Fruit fly (Drosophila melanogaster) whole organism, embryonic: ENCODE data around the gene MRG15.

Experiments
- CG10147 ChIP-seq: fragments of 200-800 bp; sonication (Bioruptor generic); optimal IDR thresholded peaks from 2 replicates; lab custom pipeline; 2019; ENCODE audit warnings: missing biosample characterization, mild to moderate bottlenecking, missing genetic modification characterization, moderate library complexity
- CG10366 ChIP-seq: fragments of 200-800 bp; sonication (Bioruptor generic); IDR thresholded peaks from 2 replicates; pipeline ENCODE4 v1.3.6; 2022; ENCODE audit warnings: missing biosample characterization, missing genetic modification characterization
- CG11093 ChIP-seq: fragments of 200-800 bp; sonication (Bioruptor generic); IDR thresholded peaks from 3 replicates; pipeline ENCODE4 v1.3.6; 2022; ENCODE audit warnings: missing biosample characterization, missing genetic modification characterization
- CG12236 ChIP-seq: fragments of 200-800 bp; sonication (Bioruptor generic); optimal IDR thresholded peaks from 2 replicates; lab custom pipeline; 2016; ENCODE audit warnings: missing biosample characterization, missing genetic modification characterization
- CG13624 ChIP-seq: fragments of 200-800 bp; sonication (Bioruptor generic); optimal IDR thresholded peaks from 2 replicates; lab custom pipeline; 2016; ENCODE audit warnings: missing biosample characterization, missing genetic modification characterization
- CG14667 ChIP-seq: fragments of 200-800 bp; sonication (Bioruptor generic); IDR thresholded peaks from 2 replicates; pipeline ENCODE4 v1.3.6; 2022; ENCODE audit warnings: missing biosample characterization, missing genetic modification characterization
- CG15073 ChIP-seq: fragments of 200-800 bp; sonication (Bioruptor generic); optimal IDR thresholded peaks from 2 replicates; lab custom pipeline; 2016; ENCODE audit warnings: missing biosample characterization, missing genetic modification characterization
- CG1529 ChIP-seq: fragments of 200-800 bp; sonication (Bioruptor generic); optimal IDR thresholded peaks from 3 replicates; lab custom pipeline; 2018; ENCODE audit warnings: missing biosample characterization, missing genetic modification characterization
- CG16813 ChIP-seq: fragments of 200-800 bp; sonication (Bioruptor generic); IDR thresholded peaks from 3 replicates; pipeline ENCODE4 v1.3.6; 2022; ENCODE audit warnings: missing biosample characterization, missing genetic modification characterization; ENCODE audit not compliant: partially characterized antibody
- CG2199 ChIP-seq: fragments of 200-800 bp; sonication (Bioruptor generic); IDR thresholded peaks from 3 replicates; pipeline ENCODE4 v1.3.6; 2022; ENCODE audit warnings: missing biosample characterization, missing genetic modification characterization
- CG31365 ChIP-seq: fragments of 200-800 bp; sonication (Bioruptor generic); optimal IDR thresholded peaks from 2 replicates; lab custom pipeline; 2018; ENCODE audit warnings: missing biosample characterization, mild to moderate bottlenecking, missing genetic modification characterization
- CG31441 ChIP-seq: fragments of 200-800 bp; sonication (Bioruptor generic); IDR thresholded peaks from 2 replicates; pipeline ENCODE4 v1.3.6; 2022; ENCODE audit warnings: missing biosample characterization, missing genetic modification characterization
- CG3163 ChIP-seq: fragments of 200-800 bp; sonication (Bioruptor generic); optimal IDR thresholded peaks from 3 replicates; lab custom pipeline; 2016; ENCODE audit warnings: missing biosample characterization, missing genetic modification characterization
- CG33557 ChIP-seq: fragments of 200-800 bp; sonication (Bioruptor generic); optimal IDR thresholded peaks from 2 replicates; lab custom pipeline; 2019; ENCODE audit warnings: missing biosample characterization, mild to moderate bottlenecking, missing genetic modification characterization, moderate library complexity
- CG34224 ChIP-seq: fragments of 200-800 bp; sonication (Bioruptor generic); IDR thresholded peaks from 3 replicates; pipeline ENCODE4 v1.3.6; 2022; ENCODE audit warnings: missing biosample characterization, missing genetic modification characterization; ENCODE audit not compliant: partially characterized antibody
- CG3847 ChIP-seq: fragments of 200-800 bp; sonication (Bioruptor generic); IDR thresholded peaks from 2 replicates; pipeline ENCODE4 v1.3.6; 2022; ENCODE audit warnings: missing biosample characterization, missing genetic modification characterization
- CG4854 ChIP-seq: fragments of 200-800 bp; sonication (Bioruptor generic); optimal IDR thresholded peaks from 2 replicates; lab custom pipeline; 2016; ENCODE audit warnings: missing biosample characterization, missing genetic modification characterization, inconsistent platforms
- CG8089 ChIP-seq: fragments of 200-800 bp; sonication (Bioruptor generic); optimal IDR thresholded peaks from 3 replicates; lab custom pipeline; 2016; ENCODE audit warnings: missing biosample characterization, missing genetic modification characterization
- CG8388 ChIP-seq: fragments of 200-800 bp; sonication (Bioruptor generic); optimal IDR thresholded peaks from 2 replicates; lab custom pipeline; 2019; ENCODE audit warnings: missing biosample characterization, mild to moderate bottlenecking, missing genetic modification characterization, moderate library complexity
- CG8924 ChIP-seq: fragments of 200-800 bp; optimal IDR thresholded peaks from 3 replicates; lab custom pipeline; 2019; ENCODE audit warnings: missing biosample characterization, mild to moderate bottlenecking, missing genetic modification characterization, moderate library complexity
- CrebB ChIP-seq: fragments of 200-800 bp; sonication (Bioruptor generic); optimal IDR thresholded peaks from 3 replicates; lab custom pipeline; 2018; ENCODE audit warnings: missing biosample characterization, mild to moderate bottlenecking, missing genetic modification characterization
- Doc2 ChIP-seq: fragments of 200-800 bp; sonication (Bioruptor generic); IDR thresholded peaks from 2 replicates; pipeline ENCODE4 v1.3.6; 2022; ENCODE audit warnings: missing biosample characterization, missing genetic modification characterization
- Gug ChIP-seq: fragments of 200-800 bp; sonication (Bioruptor generic); IDR thresholded peaks from 4 replicates; pipeline ENCODE4 v1.3.6; 2022; ENCODE audit warnings: missing biosample characterization, missing genetic modification characterization
- HHEX ChIP-seq: fragments of 200-800 bp; sonication (Bioruptor generic); optimal IDR thresholded peaks from 3 replicates; lab custom pipeline; 2017; ENCODE audit warnings: missing biosample characterization, mild to moderate bottlenecking, missing genetic modification characterization, missing genetic modification reagents
- HLH54F ChIP-seq: fragments of 200-800 bp; sonication (Bioruptor generic); optimal IDR thresholded peaks from 3 replicates; lab custom pipeline; 2016; ENCODE audit warnings: missing biosample characterization, missing genetic modification characterization
- Max ChIP-seq: fragments of 200-800 bp; sonication (Bioruptor generic); optimal IDR thresholded peaks from 2 replicates; lab custom pipeline; 2016; ENCODE audit warnings: missing biosample characterization, mild to moderate bottlenecking, missing genetic modification characterization
- Oaz ChIP-seq: fragments of 200-800 bp; sonication (Bioruptor generic); IDR thresholded peaks from 2 replicates; pipeline ENCODE4 v1.3.6; 2022; ENCODE audit warnings: missing biosample characterization, missing genetic modification characterization
- Sox100B ChIP-seq: fragments of 200-800 bp; sonication (Bioruptor generic); optimal IDR thresholded peaks from 3 replicates; lab custom pipeline; 2018; ENCODE audit warnings: missing biosample characterization, mild to moderate bottlenecking, missing genetic modification characterization
- Spps ChIP-seq: fragments of 200-800 bp; sonication (Bioruptor generic); optimal IDR thresholded peaks from 2 replicates; lab custom pipeline; 2018; ENCODE audit warnings: missing biosample characterization, mild to moderate bottlenecking, missing genetic modification characterization
- cad ChIP-seq: fragments of >200 bp; optimal IDR thresholded peaks from 2 replicates; lab custom pipeline; 2017; ENCODE audit warnings: missing biosample characterization, missing genetic modification characterization
- chif ChIP-seq, 2 experiments: fragments of 200-800 bp; sonication (Bioruptor generic); optimal IDR thresholded peaks; 3 replicates each; lab custom pipeline; 2016; ENCODE audit warnings: missing biosample characterization in 2 of 2, missing genetic modification characterization in 2 of 2
- chn ChIP-seq: fragments of 200-800 bp; sonication (Bioruptor generic); optimal IDR thresholded peaks from 2 replicates; lab custom pipeline; 2016; ENCODE audit warnings: missing biosample characterization, missing genetic modification characterization
- ci ChIP-seq: fragments of 200-800 bp; sonication (Bioruptor generic); IDR thresholded peaks from 3 replicates; pipeline ENCODE4 v1.3.6; 2022; ENCODE audit warnings: missing biosample characterization, missing genetic modification characterization
- corto ChIP-seq: fragments of 200-800 bp; sonication (Bioruptor generic); optimal IDR thresholded peaks from 2 replicates; lab custom pipeline; 2016; ENCODE audit warnings: missing biosample characterization, mild to moderate bottlenecking, missing genetic modification characterization, moderate library complexity
- dmrt99B ChIP-seq: fragments of 200-800 bp; sonication (Bioruptor generic); optimal IDR thresholded peaks from 2 replicates; lab custom pipeline; 2018; ENCODE audit warnings: missing biosample characterization, mild to moderate bottlenecking, missing genetic modification characterization, moderate library complexity
- dysf ChIP-seq: fragments of 200-800 bp; sonication (Bioruptor generic); IDR thresholded peaks from 3 replicates; pipeline ENCODE4 v1.3.6; 2022; ENCODE audit warnings: missing biosample characterization, missing genetic modification characterization
- exex ChIP-seq: fragments of 200-800 bp; sonication (Bioruptor generic); optimal IDR thresholded peaks from 4 replicates; lab custom pipeline; 2018; ENCODE audit warnings: missing biosample characterization, mild to moderate bottlenecking, missing genetic modification characterization, moderate library complexity
- fd3F ChIP-seq: fragments of 200-800 bp; sonication (Bioruptor generic); optimal IDR thresholded peaks from 2 replicates; lab custom pipeline; 2018; ENCODE audit warnings: missing biosample characterization, mild to moderate bottlenecking, missing genetic modification characterization, moderate library complexity
- gce ChIP-seq: fragments of 200-800 bp; sonication (Bioruptor generic); IDR thresholded peaks from 3 replicates; pipeline ENCODE4 v1.3.6; 2022; ENCODE audit warnings: missing biosample characterization, missing genetic modification characterization
- lab ChIP-seq: fragments of 200-800 bp; sonication (Bioruptor generic); optimal IDR thresholded peaks from 3 replicates; lab custom pipeline; 2017; ENCODE audit warnings: missing biosample characterization, missing genetic modification characterization, mild to moderate bottlenecking, moderate library complexity, missing genetic modification reagents
- lov ChIP-seq, 2 experiments: fragments of 200-800 bp in 1 of 2; fragments of >200 bp in 1 of 2; sonication (Bioruptor generic) in 1 of 2; IDR thresholded peaks in 1 of 2; optimal IDR thresholded peaks in 1 of 2; 2 replicates in 1 of 2; 3 replicates in 1 of 2; pipeline versions ENCODE4 v1.3.6 to Lab custom; 2017 to 2022; ENCODE audit warnings: missing biosample characterization in 1 of 2, missing genetic modification characterization in 1 of 2
- nmo ChIP-seq: fragments of 200-800 bp; sonication (Bioruptor generic); optimal IDR thresholded peaks from 2 replicates; lab custom pipeline; 2018; ENCODE audit warnings: missing biosample characterization, mild to moderate bottlenecking, missing genetic modification characterization, moderate library complexity
- pzg ChIP-seq: fragments of 200-800 bp; sonication (Bioruptor generic); optimal IDR thresholded peaks from 3 replicates; lab custom pipeline; 2018; ENCODE audit warnings: missing biosample characterization, mild to moderate bottlenecking, missing genetic modification characterization, moderate library complexity
- shn ChIP-seq: fragments of 200-800 bp; sonication (Bioruptor generic); optimal IDR thresholded peaks from 3 replicates; lab custom pipeline; 2016; ENCODE audit warnings: missing biosample characterization, missing genetic modification characterization
- tgo ChIP-seq: fragments of 200-800 bp; sonication (Bioruptor generic); IDR thresholded peaks from 3 replicates; pipeline ENCODE4 v1.3.6; 2022; ENCODE audit warnings: missing biosample characterization, missing genetic modification characterization
- tna ChIP-seq: fragments of 200-800 bp; sonication (Bioruptor generic); IDR thresholded peaks from 2 replicates; pipeline ENCODE4 v1.3.6; 2022; ENCODE audit warnings: missing biosample characterization, missing genetic modification characterization; ENCODE audit not compliant: partially characterized antibody
- twi ChIP-seq: fragments of 200-800 bp; optimal IDR thresholded peaks from 2 replicates; lab custom pipeline; 2019; ENCODE audit warnings: missing biosample characterization, mild to moderate bottlenecking, missing genetic modification characterization, moderate library complexity
- tx ChIP-seq: fragments of 200-800 bp; sonication (Bioruptor generic); optimal IDR thresholded peaks from 2 replicates; lab custom pipeline; 2016; ENCODE audit warnings: missing biosample characterization, missing genetic modification characterization
- z ChIP-seq: fragments of 200-800 bp; sonication (Bioruptor generic); IDR thresholded peaks from 3 replicates; pipeline ENCODE4 v1.3.6; 2022; ENCODE audit warnings: missing biosample characterization, missing genetic modification characterization

MRG15 gene

dm6 chr3R:15280619-15281334 is 2.9 kb upstream of the MRG15 start (continued):
- no peak for TF ChIP-seq CrebB (tag; lab: Kevin White, UChicago)
- no peak for TF ChIP-seq CG2199 (GFP tag; lab: Robert Waterston, UW)
- TF ChIP-seq CG8924 (tag; lab: Kevin White, UChicago) = peak; percentile 83
- no peak for TF ChIP-seq shn (GFP tag; lab: Kevin White, UChicago)
- peak; percentile 35; the same call in 1 of the 2 replicates for TF ChIP-seq CG14667 (GFP tag; lab: Robert Waterston, UW)
- TF ChIP-seq cad (GFP tag; lab: Kevin White, UChicago) = no peak
- TF ChIP-seq CG3163 (GFP tag; lab: Kevin White, UChicago) = no peak
- no peak; the same call in none of the 3 replicates for TF ChIP-seq dysf (GFP tag; lab: Robert Waterston, UW)
- TF ChIP-seq tna = no peak
- peak; percentile 60 for TF ChIP-seq Max (GFP tag; lab: Kevin White, UChicago)
- TF ChIP-seq chif (GFP tag; optimal IDR thresholded peaks at IDR 0.05; lab: Kevin White, UChicago) = peak in 1 of 2 experiments; percentile 47
- no peak for TF ChIP-seq CG31365 (tag; lab: Kevin White, UChicago)
- peak; percentile 69 for TF ChIP-seq twi (tag; lab: Kevin White, UChicago)
- TF ChIP-seq CG4854 = no peak
- TF ChIP-seq CG11093 (GFP tag; lab: Robert Waterston, UW) = no peak
- TF ChIP-seq HLH54F = no peak
- TF ChIP-seq CG8089 (GFP tag; lab: Kevin White, UChicago) = no peak
- TF ChIP-seq chn (GFP tag; lab: Kevin White, UChicago) = peak; percentile 5
- peak; percentile 90 for TF ChIP-seq nmo
- peak; percentile 50; the same call in 1 of the 4 replicates for TF ChIP-seq Gug (GFP tag; lab: Robert Waterston, UW)
- peak; percentile 36 for TF ChIP-seq fd3F (GFP tag; lab: Kevin White, UChicago)
- TF ChIP-seq tgo (GFP tag; lab: Robert Waterston, UW) = peak; percentile 33; the same call in 1 of the 3 replicates
- TF ChIP-seq corto (GFP tag; lab: Kevin White, UChicago) = no peak
- peak; percentile 67 for TF ChIP-seq HHEX (GFP tag; lab: Kevin White, UChicago)
- TF ChIP-seq CG31441 (GFP tag; lab: Robert Waterston, UW) = peak; percentile 86
- TF ChIP-seq CG16813 = no peak
- TF ChIP-seq CG34224 (GFP tag; lab: Robert Waterston, UW) = no peak
- no peak for TF ChIP-seq Doc2 (GFP tag; lab: Robert Waterston, UW)
- TF ChIP-seq CG15073 = peak; percentile 31
- TF ChIP-seq dmrt99B (tag; lab: Kevin White, UChicago) = peak; percentile 83
- TF ChIP-seq Oaz = no peak
- peak; percentile 44 for TF ChIP-seq Spps (tag; lab: Kevin White, UChicago)
- no peak for TF ChIP-seq CG13624 (GFP tag; lab: Kevin White, UChicago)
- peak; percentile 63 for TF ChIP-seq CG10147 (GFP tag; lab: Kevin White, UChicago)
- TF ChIP-seq CG10366 (GFP tag; lab: Robert Waterston, UW) = no peak
- TF ChIP-seq lab = peak; percentile 20
- no peak for TF ChIP-seq CG12236 (GFP tag; lab: Kevin White, UChicago)
- TF ChIP-seq ci = 0 out of 3 replicates have a peak, but pooled peaks have one; percentile 33
- peak; percentile 64 for TF ChIP-seq CG1529
- peak; percentile 40; the same call in 1 of the 2 replicates for TF ChIP-seq CG3847
- peak; percentile 12 for TF ChIP-seq exex (tag; lab: Kevin White, UChicago)
- peak; percentile 86 for TF ChIP-seq Sox100B
- TF ChIP-seq tx = no peak
- TF ChIP-seq CG33557 (GFP tag; lab: Kevin White, UChicago) = peak; percentile 74
- no peak for TF ChIP-seq lov (optimal IDR thresholded peaks at IDR 0.05; lab: Kevin White, UChicago)
- no peak for TF ChIP-seq lov (GFP tag; IDR thresholded peaks at IDR 0.05; lab: Robert Waterston, UW)
- no peak for TF ChIP-seq gce (GFP tag; lab: Robert Waterston, UW)
- TF ChIP-seq CG8388 (GFP tag; lab: Kevin White, UChicago) = peak; percentile 74
- TF ChIP-seq z (GFP tag; lab: Robert Waterston, UW) = no peak
- no peak for TF ChIP-seq pzg (GFP tag; lab: Kevin White, UChicago)
